Fruit fly (Drosophila melanogaster): ENCODE results near the gene CG34316.

The CG34316 gene

dm6 chr3R:15275158-15275623, 44.8 kb downstream of the CG34316 start, which contains the start of the genes Cp190 and CG4338 (continued):
- TF ChIP-seq CG4854 (GFP tag; optimal IDR thresholded peaks at IDR 0.05) (peak; percentile 91), sr (GFP tag; IDR thresholded peaks at IDR 0.05) (peak; percentile 51; the same call in 1 of the 3 replicates), cg (GFP tag; optimal IDR thresholded peaks at IDR 0.05) (peak; percentile 10), Meics (GFP tag; optimal IDR thresholded peaks at IDR 0.05) (peak; percentile 98), NC2α (GFP tag; optimal IDR thresholded peaks at IDR 0.05) (peak; percentile 72), Atf6 (GFP tag; IDR thresholded peaks at IDR 0.05) (peak; percentile 97), CG12744 (GFP tag; optimal IDR thresholded peaks at IDR 0.05) (peak; percentile 84), Hmr (GFP tag; optimal IDR thresholded peaks at IDR 0.05) (peak; percentile 98), Awh (GFP tag; IDR thresholded peaks at IDR 0.05) (peak; percentile 94), CG7556 (GFP tag; optimal IDR thresholded peaks at IDR 0.05) (peak; percentile 98), Nf-YA (GFP tag; IDR thresholded peaks at IDR 0.05) (peak; percentile 87), cwo (GFP tag; optimal IDR thresholded peaks at IDR 0.05) (peak; percentile 95), luna (GFP tag; optimal IDR thresholded peaks at IDR 0.05) (peak; percentile 65), CG11723 (GFP tag; optimal IDR thresholded peaks at IDR 0.05) (peak; percentile 93), lilli (GFP tag; optimal IDR thresholded peaks at IDR 0.05) (peak; percentile 98), CG1647 (GFP tag; optimal IDR thresholded peaks at IDR 0.05) (peak; percentile 91), Hey (tag; optimal IDR thresholded peaks at IDR 0.05) (peak; percentile 90), bab2 (GFP tag; optimal IDR thresholded peaks at IDR 0.05) (peak; percentile 93), Xbp1 (GFP tag; optimal IDR thresholded peaks at IDR 0.05) (peak; percentile 98), B-H1 (GFP tag; IDR thresholded peaks at IDR 0.05) (peak; percentile 91), salm (tag; optimal IDR thresholded peaks at IDR 0.05) (peak; percentile 98), cato (GFP tag; optimal IDR thresholded peaks at IDR 0.05; ENCODE audit: borderline replicate concordance) (peak; percentile 96), al (GFP tag; IDR thresholded peaks at IDR 0.05) (peak; percentile 96), Side (GFP tag; optimal IDR thresholded peaks at IDR 0.05) (peak; percentile 81), zf30C (GFP tag; optimal IDR thresholded peaks at IDR 0.05) (peak; percentile 59), CG11456 (GFP tag; IDR thresholded peaks at IDR 0.05) (peak; percentile 95), CG9817 (tag; optimal IDR thresholded peaks at IDR 0.05) (peak; percentile 99), Mad (GFP tag; optimal IDR thresholded peaks at IDR 0.05) (peak; percentile 94), CG11560 (tag; IDR thresholded peaks at IDR 0.05) (peak; percentile 90), CG7745 (tag; optimal IDR thresholded peaks at IDR 0.05) (peak; percentile 80), CG15269 (tag; optimal IDR thresholded peaks at IDR 0.05) (peak; percentile 99), CG1233 (GFP tag; optimal IDR thresholded peaks at IDR 0.05) (peak; percentile 98), z (GFP tag; IDR thresholded peaks at IDR 0.05) (peak; percentile 64; the same call in 1 of the 3 replicates), CG18011 (GFP tag; optimal IDR thresholded peaks at IDR 0.05) (peak; percentile 88), dmrt99B (tag; optimal IDR thresholded peaks at IDR 0.05) (peak; percentile 98), wdn (GFP tag; IDR thresholded peaks at IDR 0.05) (peak; percentile 95), p53 (GFP tag; optimal IDR thresholded peaks at IDR 0.05) (peak; percentile 55), CG5180 (GFP tag; optimal IDR thresholded peaks at IDR 0.05) (peak; percentile 89), ase (GFP tag; IDR thresholded peaks at IDR 0.05) (peak; percentile 90), Optix (GFP tag; IDR thresholded peaks at IDR 0.05) (peak; percentile 69; the same call in 2 of the 3 replicates), CG2875 (GFP tag; optimal IDR thresholded peaks at IDR 0.05) (peak; percentile 94), Asciz (GFP tag; optimal IDR thresholded peaks at IDR 0.05) (peak; percentile 96), CG17385 (GFP tag; optimal IDR thresholded peaks at IDR 0.05) (peak; percentile 97), CG1024 (GFP tag; IDR thresholded peaks at IDR 0.05) (peak; percentile 76), CG4617 (GFP tag; optimal IDR thresholded peaks at IDR 0.05; ENCODE audit: borderline replicate concordance) (peak; percentile 98), CG2120 (GFP tag; optimal IDR thresholded peaks at IDR 0.05) (peak; percentile 97), Oli (tag; optimal IDR thresholded peaks at IDR 0.05) (peak; percentile 98), CG11696 (GFP tag; IDR thresholded peaks at IDR 0.05) (peak; percentile 80), CG7839 (tag; optimal IDR thresholded peaks at IDR 0.05) (peak; percentile 99), emc (GFP tag; optimal IDR thresholded peaks at IDR 0.05) (peak; percentile 78)

Data from whole organism, embryonic.